Fruit fly (Drosophila melanogaster) whole organism, embryonic: ENCODE data around the gene Fer3.

Experiments used
- Abd-B ChIP-seq: fragments of 200-800 bp; sonication (Bioruptor generic); optimal IDR thresholded peaks from 2 replicates; lab custom pipeline; 2018; ENCODE audit warnings: missing biosample characterization, mild to moderate bottlenecking, missing genetic modification characterization, moderate library complexity
- CG10209 ChIP-seq: fragments of 200-800 bp; sonication (Bioruptor generic); optimal IDR thresholded peaks from 3 replicates; lab custom pipeline; 2017; ENCODE audit warnings: missing biosample characterization, mild to moderate bottlenecking, missing genetic modification characterization, missing genetic modification reagents
- CG11456 ChIP-seq: fragments of 200-800 bp; sonication (Bioruptor generic); IDR thresholded peaks from 3 replicates; pipeline ENCODE4 v1.3.6; 2022; ENCODE audit warnings: missing biosample characterization, missing genetic modification characterization
- CG12155 ChIP-seq: fragments of 200-800 bp; sonication (Bioruptor generic); optimal IDR thresholded peaks from 3 replicates; lab custom pipeline; 2016; ENCODE audit warnings: missing biosample characterization, missing genetic modification characterization
- CG12659 ChIP-seq: fragments of 200-800 bp; sonication (Bioruptor generic); optimal IDR thresholded peaks from 3 replicates; lab custom pipeline; 2017; ENCODE audit warnings: mild to moderate bottlenecking, missing biosample characterization, missing genetic modification reagents, missing genetic modification characterization
- CG14667 ChIP-seq: fragments of 200-800 bp; sonication (Bioruptor generic); IDR thresholded peaks from 2 replicates; pipeline ENCODE4 v1.3.6; 2022; ENCODE audit warnings: missing biosample characterization, missing genetic modification characterization
- CG15073 ChIP-seq: fragments of 200-800 bp; sonication (Bioruptor generic); optimal IDR thresholded peaks from 2 replicates; lab custom pipeline; 2016; ENCODE audit warnings: missing biosample characterization, missing genetic modification characterization
- CG17385 ChIP-seq: fragments of 200-800 bp; sonication (Bioruptor generic); optimal IDR thresholded peaks from 3 replicates; lab custom pipeline; 2018; ENCODE audit warnings: missing biosample characterization, mild to moderate bottlenecking, missing genetic modification characterization
- CG17912 ChIP-seq: fragments of 200-800 bp; sonication (Bioruptor generic); optimal IDR thresholded peaks from 2 replicates; lab custom pipeline; 2018; ENCODE audit warnings: missing biosample characterization, mild to moderate bottlenecking, missing genetic modification characterization
- CG2202 ChIP-seq: fragments of 200-800 bp; sonication (Bioruptor generic); optimal IDR thresholded peaks from 2 replicates; lab custom pipeline; 2018; ENCODE audit warnings: missing biosample characterization, mild to moderate bottlenecking, missing genetic modification characterization
- CG2678 ChIP-seq: fragments of 200-800 bp; sonication (Bioruptor generic); optimal IDR thresholded peaks from 3 replicates; lab custom pipeline; 2019; ENCODE audit warnings: missing biosample characterization, mild to moderate bottlenecking, missing genetic modification characterization, moderate library complexity
- CG2875 ChIP-seq: fragments of 200-800 bp; sonication (Bioruptor generic); optimal IDR thresholded peaks from 2 replicates; lab custom pipeline; 2017; ENCODE audit warnings: missing biosample characterization, mild to moderate bottlenecking, missing genetic modification characterization, missing genetic modification reagents
- CG31224 ChIP-seq: fragments of 200-800 bp; sonication (Bioruptor generic); IDR thresholded peaks from 2 replicates; pipeline ENCODE4 v1.3.6; 2022; ENCODE audit warnings: missing biosample characterization, missing genetic modification characterization
- CG33213 ChIP-seq: fragments of 200-800 bp; sonication (Bioruptor generic); optimal IDR thresholded peaks from 3 replicates; lab custom pipeline; 2016; ENCODE audit warnings: missing biosample characterization, missing genetic modification characterization
- CG4404 ChIP-seq: fragments of 200-800 bp; sonication (Bioruptor generic); IDR thresholded peaks from 2 replicates; pipeline ENCODE4 v1.3.6; 2022; ENCODE audit warnings: missing biosample characterization, missing genetic modification characterization
- CG5245 ChIP-seq: fragments of 200-800 bp; sonication (Bioruptor generic); optimal IDR thresholded peaks from 3 replicates; lab custom pipeline; 2016; ENCODE audit warnings: missing biosample characterization, missing genetic modification characterization
- CG6854 ChIP-seq: fragments of 200-800 bp; sonication (Bioruptor generic); optimal IDR thresholded peaks from 3 replicates; lab custom pipeline; 2017; ENCODE audit warnings: missing biosample characterization, mild to moderate bottlenecking, missing genetic modification characterization
- CG7963 ChIP-seq: fragments of 200-800 bp; sonication (Bioruptor generic); IDR thresholded peaks from 3 replicates; pipeline ENCODE4 v1.3.6; 2022; ENCODE audit warnings: missing biosample characterization, missing genetic modification characterization; ENCODE audit not compliant: partially characterized antibody
- CG8290 ChIP-seq, 3 experiments: fragments of 200-800 bp; sonication (Bioruptor generic); optimal IDR thresholded peaks; 2 replicates each; lab custom pipeline; 2016 to 2019; ENCODE audit warnings: missing biosample characterization in 3 of 3, missing genetic modification characterization in 3 of 3, mild to moderate bottlenecking in 2 of 3, moderate library complexity in 1 of 3
- CG9609 ChIP-seq: fragments of 200-800 bp; sonication (Bioruptor generic); optimal IDR thresholded peaks from 3 replicates; lab custom pipeline; 2016; ENCODE audit warnings: missing biosample characterization, missing genetic modification characterization
- CTCF ChIP-seq: fragments of 200-800 bp; sonication (Bioruptor generic); optimal IDR thresholded peaks from 2 replicates; lab custom pipeline; 2017; ENCODE audit warnings: missing biosample characterization, mild to moderate bottlenecking, missing genetic modification characterization, moderate library complexity
- D19B ChIP-seq: fragments of 200-800 bp; sonication (Bioruptor generic); optimal IDR thresholded peaks from 2 replicates; lab custom pipeline; 2017; ENCODE audit warnings: missing biosample characterization, mild to moderate bottlenecking, missing genetic modification characterization
- E2f2 ChIP-seq: fragments of 200-800 bp; sonication (Bioruptor generic); IDR thresholded peaks from 2 replicates; pipeline ENCODE4 v1.3.6; 2022; ENCODE audit warnings: missing biosample characterization, missing genetic modification characterization
- Nf-YA ChIP-seq: fragments of 200-800 bp; sonication (Bioruptor generic); IDR thresholded peaks from 2 replicates; pipeline ENCODE4 v1.3.6; 2022; ENCODE audit warnings: missing biosample characterization, missing genetic modification characterization
- Side ChIP-seq: fragments of 200-800 bp; sonication (Bioruptor generic); optimal IDR thresholded peaks from 2 replicates; lab custom pipeline; 2016; ENCODE audit warnings: missing biosample characterization, missing genetic modification characterization
- Spps ChIP-seq: fragments of 200-800 bp; sonication (Bioruptor generic); optimal IDR thresholded peaks from 2 replicates; lab custom pipeline; 2018; ENCODE audit warnings: missing biosample characterization, mild to moderate bottlenecking, missing genetic modification characterization
- Xbp1 ChIP-seq: fragments of 200-800 bp; sonication (Bioruptor generic); optimal IDR thresholded peaks from 3 replicates; lab custom pipeline; 2016; ENCODE audit warnings: missing biosample characterization, mild to moderate bottlenecking, missing genetic modification characterization
- az2 ChIP-seq: fragments of 200-800 bp; sonication (Bioruptor generic); optimal IDR thresholded peaks from 3 replicates; lab custom pipeline; 2016; ENCODE audit warnings: missing biosample characterization, missing genetic modification characterization
- btn ChIP-seq: fragments of 200-800 bp; sonication (Bioruptor generic); optimal IDR thresholded peaks from 2 replicates; lab custom pipeline; 2016; ENCODE audit warnings: missing biosample characterization, missing genetic modification characterization
- cas ChIP-seq: fragments of 200-800 bp; sonication (Bioruptor generic); IDR thresholded peaks from 2 replicates; pipeline ENCODE4 v1.3.6; 2022; ENCODE audit warnings: missing biosample characterization, missing genetic modification characterization
- cg ChIP-seq: fragments of 200-800 bp; sonication (Bioruptor generic); optimal IDR thresholded peaks from 3 replicates; lab custom pipeline; 2019; ENCODE audit warnings: missing biosample characterization, mild to moderate bottlenecking, missing genetic modification characterization, moderate library complexity
- chm ChIP-seq: fragments of 200-800 bp; sonication (Bioruptor generic); IDR thresholded peaks from 2 replicates; pipeline ENCODE4 v1.3.6; 2022; ENCODE audit warnings: missing biosample characterization, missing genetic modification characterization
- ci ChIP-seq: fragments of 200-800 bp; sonication (Bioruptor generic); IDR thresholded peaks from 3 replicates; pipeline ENCODE4 v1.3.6; 2022; ENCODE audit warnings: missing biosample characterization, missing genetic modification characterization
- crp ChIP-seq, 2 experiments: fragments of 200-800 bp; sonication (Bioruptor generic); optimal IDR thresholded peaks; 2 replicates in 1 of 2; 3 replicates in 1 of 2; lab custom pipeline; 2017; ENCODE audit warnings: missing biosample characterization in 2 of 2, missing genetic modification characterization in 2 of 2, mild to moderate bottlenecking in 1 of 2, moderate library complexity in 1 of 2
- emc ChIP-seq: fragments of 200-800 bp; sonication (Bioruptor generic); optimal IDR thresholded peaks from 2 replicates; lab custom pipeline; 2016; ENCODE audit warnings: missing biosample characterization, missing genetic modification characterization
- exex ChIP-seq: fragments of 200-800 bp; sonication (Bioruptor generic); optimal IDR thresholded peaks from 4 replicates; lab custom pipeline; 2018; ENCODE audit warnings: missing biosample characterization, mild to moderate bottlenecking, missing genetic modification characterization, moderate library complexity
- eyg ChIP-seq: fragments of 200-800 bp; sonication (Bioruptor generic); optimal IDR thresholded peaks from 3 replicates; lab custom pipeline; 2016; ENCODE audit warnings: missing biosample characterization, missing genetic modification characterization
- hbn ChIP-seq: fragments of 200-800 bp; sonication (Bioruptor generic); IDR thresholded peaks from 2 replicates; pipeline ENCODE4 v1.3.6; 2022; ENCODE audit warnings: missing biosample characterization, missing genetic modification characterization; ENCODE audit not compliant: partially characterized antibody
- hth ChIP-seq: fragments of >200 bp; optimal IDR thresholded peaks from 2 replicates; lab custom pipeline; 2017; ENCODE audit warnings: inconsistent platforms
- inv ChIP-seq: fragments of 200-800 bp; sonication (Bioruptor generic); IDR thresholded peaks from 2 replicates; pipeline ENCODE4 v1.3.6; 2022; ENCODE audit warnings: missing biosample characterization, missing genetic modification characterization; ENCODE audit not compliant: partially characterized antibody
- jumu ChIP-seq: fragments of 200-800 bp; sonication (Bioruptor generic); optimal IDR thresholded peaks from 3 replicates; lab custom pipeline; 2016; ENCODE audit warnings: missing biosample characterization, missing genetic modification characterization
- mam ChIP-seq: fragments of 200-800 bp; sonication (Bioruptor generic); optimal IDR thresholded peaks from 3 replicates; lab custom pipeline; 2016; ENCODE audit warnings: missing biosample characterization, missing genetic modification characterization
- org-1 ChIP-seq: fragments of 200-800 bp; sonication (Bioruptor generic); optimal IDR thresholded peaks from 2 replicates; lab custom pipeline; 2017; ENCODE audit warnings: missing biosample characterization, missing genetic modification characterization
- pho ChIP-seq: fragments of 200-800 bp; sonication (Bioruptor generic); optimal IDR thresholded peaks from 2 replicates; lab custom pipeline; 2016; ENCODE audit warnings: missing biosample characterization, missing genetic modification characterization
- ro ChIP-seq: fragments of 200-800 bp; sonication (Bioruptor generic); IDR thresholded peaks from 2 replicates; pipeline ENCODE4 v1.3.6; 2022; ENCODE audit warnings: missing biosample characterization, missing genetic modification characterization
- run ChIP-seq: fragments of 200-800 bp; sonication (Bioruptor generic); optimal IDR thresholded peaks from 3 replicates; lab custom pipeline; 2018; ENCODE audit warnings: missing biosample characterization, mild to moderate bottlenecking, missing genetic modification characterization
- sd ChIP-seq: fragments of 200-800 bp; sonication (Bioruptor generic); optimal IDR thresholded peaks from 3 replicates; lab custom pipeline; 2018; ENCODE audit warnings: missing biosample characterization, mild to moderate bottlenecking, missing genetic modification characterization, moderate library complexity
- sens ChIP-seq: fragments of 200-800 bp; sonication (Bioruptor generic); peaks from one replicate; lab custom pipeline; 2016; ENCODE audit warnings: missing biosample characterization, missing genetic modification characterization
- so ChIP-seq: fragments of 200-800 bp; sonication (Bioruptor generic); IDR thresholded peaks from 3 replicates; pipeline ENCODE4 v1.3.6; 2022; ENCODE audit warnings: missing biosample characterization, missing genetic modification characterization
- wdn ChIP-seq: fragments of 200-800 bp; sonication (Bioruptor generic); IDR thresholded peaks from 2 replicates; pipeline ENCODE4 v1.3.6; 2022; ENCODE audit warnings: missing biosample characterization, missing genetic modification characterization
- zfh2 ChIP-seq: fragments of 200-800 bp; sonication (Bioruptor generic); optimal IDR thresholded peaks from 2 replicates; lab custom pipeline; 2016; ENCODE audit warnings: missing biosample characterization, missing genetic modification characterization

Fer3 gene

dm6 chr3R:11673955-11674663 is 20.0 kb downstream of the Fer3 start, which contains the start of gene CG14715 (continued):
- peak; percentile 10 for TF ChIP-seq exex (tag; lab: Kevin White, UChicago)
- TF ChIP-seq Side (GFP tag; lab: Kevin White, UChicago): peak; percentile 39
- no peak for TF ChIP-seq CG31224
- no peak for TF ChIP-seq CG17912 (GFP tag; lab: Kevin White, UChicago)
- TF ChIP-seq CG9609: peak; percentile 34
- peak; percentile 50 for TF ChIP-seq az2 (GFP tag; lab: Kevin White, UChicago)
- peak; percentile 59 for TF ChIP-seq Abd-B (GFP tag; lab: Kevin White, UChicago)
- TF ChIP-seq mam: peak; percentile 44
- TF ChIP-seq CG14667 (GFP tag; lab: Robert Waterston, UW): 0 out of 2 replicates have a peak, but pooled peaks have one; percentile 7
- TF ChIP-seq run (tag; lab: Kevin White, UChicago): no peak
- TF ChIP-seq CG17385 (GFP tag; lab: Kevin White, UChicago): peak; percentile 16
- no peak for TF ChIP-seq ro (GFP tag; lab: Robert Waterston, UW)
- TF ChIP-seq cas (GFP tag; lab: Robert Waterston, UW): no peak
- TF ChIP-seq CG15073 (GFP tag; lab: Kevin White, UChicago): no peak
- peak; percentile 87 for TF ChIP-seq sens (GFP tag; lab: Kevin White, UChicago)
- no peak for TF ChIP-seq Nf-YA (GFP tag; lab: Robert Waterston, UW)
- no peak for TF ChIP-seq emc (GFP tag; lab: Kevin White, UChicago)
- no peak for TF ChIP-seq so
- TF ChIP-seq CG12659: peak; percentile 57
- TF ChIP-seq CG33213: peak; percentile 64
- peak; percentile 46 for TF ChIP-seq inv
- no peak for TF ChIP-seq eyg (GFP tag; lab: Kevin White, UChicago)
- no peak for TF ChIP-seq wdn (GFP tag; lab: Robert Waterston, UW)
- TF ChIP-seq chm (GFP tag; lab: Robert Waterston, UW): no peak
- TF ChIP-seq CG2875 (GFP tag; lab: Kevin White, UChicago): no peak
- TF ChIP-seq ci (GFP tag; lab: Robert Waterston, UW): no peak
- no peak for TF ChIP-seq hth (lab: Kevin White, UChicago)
- TF ChIP-seq CG7963 (GFP tag; lab: Robert Waterston, UW): no peak
- no peak for TF ChIP-seq sd
- no peak for TF ChIP-seq CG5245 (GFP tag; lab: Kevin White, UChicago)
- TF ChIP-seq CTCF (GFP tag; lab: Kevin White, UChicago): peak; percentile 23
- peak; percentile 51 for TF ChIP-seq pho (GFP tag; lab: Kevin White, UChicago)
- TF ChIP-seq CG11456 (GFP tag; lab: Robert Waterston, UW): no peak
- no peak for TF ChIP-seq CG6854
- TF ChIP-seq cg (GFP tag; lab: Kevin White, UChicago): no peak
- peak; percentile 42 for TF ChIP-seq CG2678 (tag; lab: Kevin White, UChicago)
- TF ChIP-seq btn: no peak
- TF ChIP-seq org-1: no peak
- no peak for TF ChIP-seq CG4404 (GFP tag; lab: Robert Waterston, UW)
- TF ChIP-seq D19B (GFP tag; lab: Kevin White, UChicago): no peak
- TF ChIP-seq zfh2 (GFP tag; lab: Kevin White, UChicago): peak; percentile 39
- TF ChIP-seq Xbp1 (GFP tag; lab: Kevin White, UChicago): peak; percentile 67
- no peak for TF ChIP-seq crp (GFP tag; optimal IDR thresholded peaks at IDR 0.05; lab: Kevin White, UChicago)
- no peak for TF ChIP-seq CG2202 (tag; lab: Kevin White, UChicago)
- TF ChIP-seq hbn (GFP tag; lab: Robert Waterston, UW): peak; percentile 37; the same call in 1 of the 2 replicates
- TF ChIP-seq E2f2: peak; percentile 94
- peak; percentile 46 for TF ChIP-seq CG8290 (GFP tag; optimal IDR thresholded peaks at IDR 0.05; lab: Kevin White, UChicago)
- no peak for TF ChIP-seq CG8290 (tag; optimal IDR thresholded peaks at IDR 0.05; lab: Kevin White, UChicago)
- TF ChIP-seq CG12155 (GFP tag; lab: Kevin White, UChicago): peak; percentile 42
- no peak for TF ChIP-seq Spps (tag; lab: Kevin White, UChicago)
- peak; percentile 45 for TF ChIP-seq jumu
- no peak for TF ChIP-seq CG10209 (GFP tag; lab: Kevin White, UChicago)
